Fruit fly (Drosophila melanogaster): ENCODE data around the gene Gba1a.

Gba1a gene

dm6 chr3R:23733771-23734170 is 33.4 kb downstream of the Gba1a start:
- TF ChIP-seq CG8359 (GFP tag; optimal IDR thresholded peaks at IDR 0.05; ENCODE audit: borderline replicate concordance) (peak; percentile 16), CG12769 (tag; optimal IDR thresholded peaks at IDR 0.05) (peak; percentile 24), Elba2 (GFP tag; optimal IDR thresholded peaks at IDR 0.05) (peak; percentile 51), CG2199 (GFP tag; IDR thresholded peaks at IDR 0.05) (0 out of 3 replicates have a peak, but pooled peaks have one; percentile 22), insv (GFP tag; optimal IDR thresholded peaks at IDR 0.05) (peak in 1 of 2 experiments; percentile 54), CG10959 (GFP tag; IDR thresholded peaks at IDR 0.05) (no peak), CG43689 (GFP tag; IDR thresholded peaks at IDR 0.05) (no peak), CG6654 (GFP tag; optimal IDR thresholded peaks at IDR 0.05) (no peak), Pdp1 (GFP tag; optimal IDR thresholded peaks at IDR 0.05) (peak in 1 of 2 experiments; percentile 91), Trl (optimal IDR thresholded peaks at IDR 0.05) (no peak), Trl (GFP tag; optimal IDR thresholded peaks at IDR 0.05) (no peak), gce (GFP tag; IDR thresholded peaks at IDR 0.05) (peak; percentile 32; the same call in 1 of the 3 replicates), Blimp-1 (GFP tag; optimal IDR thresholded peaks at IDR 0.05) (peak; percentile 68), Gsc (GFP tag; IDR thresholded peaks at IDR 0.05) (no peak), Med (GFP tag) (peak; percentile 18)

dm6 chr3R:23734573-23735404 is 34.4 kb downstream of the Gba1a start:
- no peak for TF ChIP-seq nau (GFP tag; optimal IDR thresholded peaks at IDR 0.05)
- TF ChIP-seq nerfin-2 (GFP tag; IDR thresholded peaks at IDR 0.05; ENCODE audit: partially characterized antibody) = no peak
- TF ChIP-seq hth (optimal IDR thresholded peaks at IDR 0.05) = no peak
- peak; percentile 25 for TF ChIP-seq sqz (GFP tag; optimal IDR thresholded peaks at IDR 0.05)
- no peak for TF ChIP-seq so (GFP tag; IDR thresholded peaks at IDR 0.05)
- peak in 1 of 2 experiments; percentile 81 for TF ChIP-seq eve (GFP tag; optimal IDR thresholded peaks at IDR 0.05)
- TF ChIP-seq GATAe (GFP tag; conservative IDR thresholded peaks at IDR 0.05) = no peak
- TF ChIP-seq sd (tag; optimal IDR thresholded peaks at IDR 0.05) = no peak
- TF ChIP-seq Sry-β (GFP tag; optimal IDR thresholded peaks at IDR 0.05) = no peak
- no peak; the same call in 2 of the 3 replicates for TF ChIP-seq B-H1 (GFP tag; IDR thresholded peaks at IDR 0.05)
- no peak for TF ChIP-seq BtbVII (GFP tag; optimal IDR thresholded peaks at IDR 0.05)
- TF ChIP-seq CG15269 (tag; optimal IDR thresholded peaks at IDR 0.05) = peak; percentile 31
- peak; percentile 75 for TF ChIP-seq sens (GFP tag)
- TF ChIP-seq CG4707 (GFP tag; optimal IDR thresholded peaks at IDR 0.05) = no peak
- no peak for TF ChIP-seq CG7271 (tag; optimal IDR thresholded peaks at IDR 0.05)
- peak; percentile 13; the same call in 1 of the 3 replicates for TF ChIP-seq CG11695 (GFP tag; IDR thresholded peaks at IDR 0.05)
- TF ChIP-seq CG12769 (tag; optimal IDR thresholded peaks at IDR 0.05) = no peak
- TF ChIP-seq Neu2 (GFP tag; optimal IDR thresholded peaks at IDR 0.05; ENCODE audit: borderline replicate concordance) = no peak
- peak; percentile 42 for TF ChIP-seq nom (GFP tag; optimal IDR thresholded peaks at IDR 0.05)
- TF ChIP-seq Sox100B (GFP tag; optimal IDR thresholded peaks at IDR 0.05) = peak; percentile 41
- TF ChIP-seq fru (optimal IDR thresholded peaks at IDR 0.05) = no peak
- TF ChIP-seq en (GFP tag; optimal IDR thresholded peaks at IDR 0.05) = peak; percentile 2
- TF ChIP-seq CG6689 (GFP tag; IDR thresholded peaks at IDR 0.05) = peak; percentile 23; the same call in 1 of the 2 replicates
- no peak for TF ChIP-seq wor (GFP tag; IDR thresholded peaks at IDR 0.05)
- TF ChIP-seq dmrt99B (tag; optimal IDR thresholded peaks at IDR 0.05) = peak; percentile 73
- no peak for TF ChIP-seq CG7372 (GFP tag; IDR thresholded peaks at IDR 0.05)
- TF ChIP-seq chm (GFP tag; IDR thresholded peaks at IDR 0.05) = no peak
- no peak for TF ChIP-seq CG17186 (GFP tag; optimal IDR thresholded peaks at IDR 0.05)
- peak; percentile 40 for TF ChIP-seq ATbp (GFP tag; optimal IDR thresholded peaks at IDR 0.05)
- peak in 1 of 2 experiments; percentile 7 for TF ChIP-seq bsh (GFP tag; optimal IDR thresholded peaks at IDR 0.05)
- TF ChIP-seq CG5953 (GFP tag; IDR thresholded peaks at IDR 0.05) = 0 out of 2 replicates have a peak, but pooled peaks have one; percentile 35
- TF ChIP-seq CG11560 (tag; IDR thresholded peaks at IDR 0.05) = no peak
- no peak for TF ChIP-seq sr (GFP tag; IDR thresholded peaks at IDR 0.05)
- peak; percentile 1 for TF ChIP-seq CG7556 (GFP tag; optimal IDR thresholded peaks at IDR 0.05)
- 0 out of 2 replicates have a peak, but pooled peaks have one; percentile 24 for TF ChIP-seq CG31441 (GFP tag; IDR thresholded peaks at IDR 0.05)
